Fruit fly (Drosophila melanogaster) whole organism, embryonic: ENCODE results near the gene CG3513.

Experiments used
- CG10543 ChIP-seq: fragments of 200-800 bp; sonication (Bioruptor generic); optimal IDR thresholded peaks from 3 replicates; lab custom pipeline; 2017; ENCODE audit warnings: missing biosample characterization, mild to moderate bottlenecking, missing genetic modification characterization, moderate library complexity
- CG11093 ChIP-seq: fragments of 200-800 bp; sonication (Bioruptor generic); IDR thresholded peaks from 3 replicates; pipeline ENCODE4 v1.3.6; 2022; ENCODE audit warnings: missing biosample characterization, missing genetic modification characterization
- CG12236 ChIP-seq: fragments of 200-800 bp; sonication (Bioruptor generic); optimal IDR thresholded peaks from 2 replicates; lab custom pipeline; 2016; ENCODE audit warnings: missing biosample characterization, missing genetic modification characterization
- CG1233 ChIP-seq: fragments of 200-800 bp; sonication (Bioruptor generic); optimal IDR thresholded peaks from 4 replicates; lab custom pipeline; 2018; ENCODE audit warnings: missing biosample characterization, mild to moderate bottlenecking, missing genetic modification characterization
- CG14710 ChIP-seq: fragments of 200-800 bp; sonication (Bioruptor generic); optimal IDR thresholded peaks from 3 replicates; lab custom pipeline; 2019; ENCODE audit warnings: missing biosample characterization, mild to moderate bottlenecking, missing genetic modification characterization, moderate library complexity
- CG16779 ChIP-seq: fragments of 200-800 bp; sonication (Bioruptor generic); IDR thresholded peaks from 2 replicates; pipeline ENCODE4 v1.3.6; 2022; ENCODE audit warnings: missing biosample characterization, missing genetic modification characterization
- CG16813 ChIP-seq: fragments of 200-800 bp; sonication (Bioruptor generic); IDR thresholded peaks from 3 replicates; pipeline ENCODE4 v1.3.6; 2022; ENCODE audit warnings: missing biosample characterization, missing genetic modification characterization; ENCODE audit not compliant: partially characterized antibody
- CG18599 ChIP-seq: fragments of 200-800 bp; sonication (Bioruptor generic); optimal IDR thresholded peaks from 3 replicates; lab custom pipeline; 2017; ENCODE audit warnings: missing biosample characterization, missing genetic modification characterization, mild to moderate bottlenecking, moderate library complexity, missing genetic modification reagents
- CG30431 ChIP-seq: fragments of 200-800 bp; sonication (Bioruptor generic); optimal IDR thresholded peaks from 2 replicates; lab custom pipeline; 2017; ENCODE audit warnings: missing biosample characterization, missing genetic modification characterization
- CG31365 ChIP-seq: fragments of 200-800 bp; sonication (Bioruptor generic); optimal IDR thresholded peaks from 2 replicates; lab custom pipeline; 2018; ENCODE audit warnings: missing biosample characterization, mild to moderate bottlenecking, missing genetic modification characterization
- CG3281 ChIP-seq: fragments of 200-800 bp; sonication (Bioruptor generic); optimal IDR thresholded peaks from 3 replicates; lab custom pipeline; 2017; ENCODE audit warnings: missing biosample characterization, mild to moderate bottlenecking, missing genetic modification characterization
- CG34376 ChIP-seq: fragments of 200-800 bp; sonication (Bioruptor generic); optimal IDR thresholded peaks from 2 replicates; lab custom pipeline; 2018; ENCODE audit warnings: missing biosample characterization, mild to moderate bottlenecking, missing genetic modification characterization
- CG4854 ChIP-seq: fragments of 200-800 bp; sonication (Bioruptor generic); optimal IDR thresholded peaks from 2 replicates; lab custom pipeline; 2016; ENCODE audit warnings: missing biosample characterization, missing genetic modification characterization, inconsistent platforms
- CG7357 ChIP-seq: fragments of 200-800 bp; sonication (Bioruptor generic); IDR thresholded peaks from 3 replicates; pipeline ENCODE4 v1.3.6; 2022; ENCODE audit warnings: missing biosample characterization, missing genetic modification characterization
- CG8765 ChIP-seq: fragments of 200-800 bp; sonication (Bioruptor generic); IDR thresholded peaks from 2 replicates; pipeline ENCODE4 v1.3.6; 2022; ENCODE audit warnings: missing biosample characterization, missing genetic modification characterization
- CG9609 ChIP-seq: fragments of 200-800 bp; sonication (Bioruptor generic); optimal IDR thresholded peaks from 3 replicates; lab custom pipeline; 2016; ENCODE audit warnings: missing biosample characterization, missing genetic modification characterization
- CTCF ChIP-seq: fragments of 200-800 bp; sonication (Bioruptor generic); optimal IDR thresholded peaks from 2 replicates; lab custom pipeline; 2017; ENCODE audit warnings: missing biosample characterization, mild to moderate bottlenecking, missing genetic modification characterization, moderate library complexity
- Dll ChIP-seq: fragments of 200-800 bp; sonication (Bioruptor generic); IDR thresholded peaks from 4 replicates; pipeline ENCODE4 v1.3.6; 2022; ENCODE audit warnings: missing biosample characterization, missing genetic modification characterization; ENCODE audit not compliant: partially characterized antibody
- E2f1 ChIP-seq: fragments of 200-800 bp; sonication (Bioruptor generic); IDR thresholded peaks from 2 replicates; pipeline ENCODE4 v1.3.6; 2022; ENCODE audit warnings: missing biosample characterization, missing genetic modification characterization
- Hey ChIP-seq: fragments of 200-800 bp; sonication (Bioruptor generic); optimal IDR thresholded peaks from 3 replicates; lab custom pipeline; 2018; ENCODE audit warnings: missing biosample characterization, mild to moderate bottlenecking, missing genetic modification characterization
- Hr3 ChIP-seq: fragments of 200-800 bp; sonication (Bioruptor generic); optimal IDR thresholded peaks from 3 replicates; lab custom pipeline; 2016; ENCODE audit warnings: missing biosample characterization, missing genetic modification characterization
- Lhr ChIP-seq: fragments of 200-800 bp; sonication (Bioruptor generic); optimal IDR thresholded peaks from 3 replicates; lab custom pipeline; 2017; ENCODE audit warnings: mild to moderate bottlenecking, missing biosample characterization, missing genetic modification reagents, missing genetic modification characterization
- Lim3 ChIP-seq: fragments of 200-800 bp; sonication (Bioruptor generic); IDR thresholded peaks from 2 replicates; pipeline ENCODE4 v1.3.6; 2022; ENCODE audit warnings: missing biosample characterization, missing genetic modification characterization
- Lpt ChIP-seq: fragments of >200 bp; optimal IDR thresholded peaks from 2 replicates; lab custom pipeline; 2018; ENCODE audit warnings: missing biosample characterization, missing genetic modification characterization
- Pdp1 ChIP-seq, 2 experiments: fragments of 200-800 bp; sonication (Bioruptor generic); optimal IDR thresholded peaks; 3 replicates each; lab custom pipeline; 2016; ENCODE audit warnings: missing biosample characterization in 2 of 2, missing genetic modification characterization in 2 of 2, mild to moderate bottlenecking in 1 of 2, moderate library complexity in 1 of 2
- Ptx1 ChIP-seq: fragments of 200-800 bp; sonication (Bioruptor generic); IDR thresholded peaks from 2 replicates; pipeline ENCODE4 v1.3.6; 2022; ENCODE audit warnings: missing biosample characterization, missing genetic modification characterization
- fd96Cb ChIP-seq: fragments of 200-800 bp; sonication (Bioruptor generic); optimal IDR thresholded peaks from 2 replicates; lab custom pipeline; 2018; ENCODE audit warnings: missing biosample characterization, mild to moderate bottlenecking, missing genetic modification characterization, moderate library complexity
- jing ChIP-seq: fragments of 200-800 bp; sonication (Bioruptor generic); optimal IDR thresholded peaks from 2 replicates; lab custom pipeline; 2018; ENCODE audit warnings: missing biosample characterization, mild to moderate bottlenecking, missing genetic modification characterization
- kah ChIP-seq: fragments of 200-800 bp; sonication (Bioruptor generic); optimal IDR thresholded peaks from 2 replicates; lab custom pipeline; 2018; ENCODE audit warnings: missing biosample characterization, mild to moderate bottlenecking, missing genetic modification characterization
- knrl ChIP-seq: fragments of 200-800 bp; sonication (Bioruptor generic); IDR thresholded peaks from 3 replicates; pipeline ENCODE4 v1.3.6; 2022; ENCODE audit warnings: missing biosample characterization, missing genetic modification characterization; ENCODE audit not compliant: partially characterized antibody
- pnt ChIP-seq: fragments of 200-800 bp; sonication (Bioruptor generic); optimal IDR thresholded peaks from 3 replicates; lab custom pipeline; 2016; ENCODE audit warnings: missing biosample characterization, missing genetic modification characterization
- pros ChIP-seq: fragments of 200-800 bp; sonication (Bioruptor generic); optimal IDR thresholded peaks from 3 replicates; lab custom pipeline; 2019; ENCODE audit warnings: missing biosample characterization, mild to moderate bottlenecking, missing genetic modification characterization, moderate library complexity
- so ChIP-seq: fragments of 200-800 bp; sonication (Bioruptor generic); IDR thresholded peaks from 3 replicates; pipeline ENCODE4 v1.3.6; 2022; ENCODE audit warnings: missing biosample characterization, missing genetic modification characterization
- stc ChIP-seq: fragments of 200-800 bp; sonication (Bioruptor generic); IDR thresholded peaks from 2 replicates; pipeline ENCODE4 v1.3.6; 2022; ENCODE audit warnings: missing biosample characterization, missing genetic modification characterization
- stwl ChIP-seq: fragments of 200-800 bp; sonication (Bioruptor generic); optimal IDR thresholded peaks from 3 replicates; lab custom pipeline; 2018; ENCODE audit warnings: missing biosample characterization, mild to moderate bottlenecking, missing genetic modification characterization, moderate library complexity
- sug ChIP-seq: fragments of 200-800 bp; optimal IDR thresholded peaks from 2 replicates; lab custom pipeline; 2019; ENCODE audit warnings: missing biosample characterization, mild to moderate bottlenecking, missing genetic modification characterization, moderate library complexity
- ttk ChIP-seq: fragments of 200-800 bp; sonication (Bioruptor generic); IDR thresholded peaks from 2 replicates; pipeline ENCODE4 v2.1.2; 2022; ENCODE audit warnings: missing biosample characterization, missing genetic modification characterization

CG3513 gene

dm6 chr2L:3696438-3696837 is 3.5 kb upstream of the CG3513 start, which contains the start of gene IM33:
Gene IM33 (minus strand): TSS chr2L:3696658.
- no peak for TF ChIP-seq kah (GFP tag; lab: Kevin White, UChicago)
- no peak for TF ChIP-seq Ptx1 (GFP tag; lab: Robert Waterston, UW)
- TF ChIP-seq pnt (GFP tag; lab: Kevin White, UChicago), result no peak
- TF ChIP-seq so, result no peak
- TF ChIP-seq CG14710 (tag; lab: Kevin White, UChicago), result no peak
- 0 out of 3 replicates have a peak, but pooled peaks have one; percentile 9 for TF ChIP-seq CG7357 (GFP tag; lab: Robert Waterston, UW)
- TF ChIP-seq CG16779 (GFP tag; lab: Robert Waterston, UW), result no peak
- TF ChIP-seq pros (GFP tag; lab: Kevin White, UChicago), result no peak
- TF ChIP-seq CG16813 (GFP tag; lab: Robert Waterston, UW), result no peak
- peak; percentile 61 for TF ChIP-seq CG34376 (GFP tag; lab: Kevin White, UChicago)
- no peak for TF ChIP-seq CG30431 (GFP tag; lab: Kevin White, UChicago)
- TF ChIP-seq Hey (tag; lab: Kevin White, UChicago), result no peak
- TF ChIP-seq E2f1 (GFP tag; lab: Robert Waterston, UW), result no peak
- no peak for TF ChIP-seq stc (GFP tag; lab: Robert Waterston, UW)
- TF ChIP-seq Hr3 (GFP tag; lab: Kevin White, UChicago), result no peak
- TF ChIP-seq CG3281 (GFP tag; lab: Kevin White, UChicago), result no peak
- TF ChIP-seq CG31365 (tag; lab: Kevin White, UChicago), result no peak
- no peak for TF ChIP-seq ttk (GFP tag; lab: Robert Waterston, UW)
- TF ChIP-seq CG10543, result peak; percentile 11
- TF ChIP-seq CG18599 (GFP tag; lab: Kevin White, UChicago), result no peak
- TF ChIP-seq sug (tag; lab: Kevin White, UChicago), result peak; percentile 51
- no peak for TF ChIP-seq stwl (tag; lab: Kevin White, UChicago)
- no peak for TF ChIP-seq CTCF (GFP tag; lab: Kevin White, UChicago)
- TF ChIP-seq Dll (GFP tag; lab: Robert Waterston, UW), result no peak
- TF ChIP-seq CG1233 (GFP tag; lab: Kevin White, UChicago), result no peak
- TF ChIP-seq CG12236 (GFP tag; lab: Kevin White, UChicago), result no peak
- TF ChIP-seq Lpt (GFP tag; lab: Kevin White, UChicago), result no peak
- TF ChIP-seq jing, result no peak
- TF ChIP-seq CG11093, result no peak
- no peak for TF ChIP-seq Lim3 (GFP tag; lab: Robert Waterston, UW)
- TF ChIP-seq knrl, result no peak
- TF ChIP-seq CG4854 (GFP tag; lab: Kevin White, UChicago), result no peak

DNA sequence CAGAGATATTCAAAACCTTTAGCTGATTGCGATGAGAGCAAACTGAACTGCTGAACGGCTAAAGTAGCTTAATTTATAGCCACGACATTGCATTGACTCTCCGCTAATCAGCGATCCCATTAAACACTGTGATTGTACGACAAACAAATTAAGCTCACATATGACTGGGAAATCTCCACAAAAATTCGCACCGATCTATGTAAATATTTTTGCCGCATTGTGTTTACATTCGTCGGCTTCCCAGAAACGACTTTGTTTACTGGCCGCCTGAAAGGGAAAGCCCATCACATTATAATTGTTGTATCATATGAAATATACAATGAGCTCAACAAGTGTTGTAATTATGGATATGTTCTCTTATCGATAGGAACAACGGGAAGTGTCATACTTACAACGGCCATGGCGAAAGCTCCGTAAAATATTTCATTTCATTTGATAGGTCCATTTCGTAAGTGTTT is 2.4 kb upstream of the CG3513 start, which contains the start of gene CG16713:
Gene CG16713 (minus strand): TSS at position 51 of the 458 bp plus-strand sequence.
- TF ChIP-seq stwl (tag; lab: Kevin White, UChicago) (no peak), sug (tag; lab: Kevin White, UChicago) (peak; percentile 25), CG9609 (GFP tag; lab: Kevin White, UChicago) (no peak), CG34376 (GFP tag; lab: Kevin White, UChicago) (peak; percentile 31)

- TF ChIP-seq sug (tag; lab: Kevin White, UChicago) (no peak), fd96Cb (no peak), Lhr (no peak), CG16813 (GFP tag; lab: Robert Waterston, UW) (no peak), Pdp1 (GFP tag; optimal IDR thresholded peaks at IDR 0.05; lab: Kevin White, UChicago) (peak in 1 of 2 experiments; percentile 12), CG8765 (GFP tag; lab: Robert Waterston, UW) (peak; percentile 22; the same call in 1 of the 2 replicates)
Observed at dm6 chr2L:3694920-3695319, 1.9 kb upstream of the CG3513 start, which contains the start of gene CG43165. Gene CG43165 (minus strand): TSS chr2L:3695020.
